Worm (Caenorhabditis elegans): ENCODE measurements around the gene C18E9.9.
A peak's percentile ranks its signal among the peaks of the same experiment; 100 is the strongest.

- TF ChIP-seq egl-27 (tag; optimal IDR thresholded peaks at IDR 0.05) (no peak), Y55F3AM.14 (GFP tag; optimal IDR thresholded peaks at IDR 0.05) (no peak), unc-62 (GFP tag; optimal IDR thresholded peaks at IDR 0.05) (no peak), blmp-1 (tag; optimal IDR thresholded peaks at IDR 0.05; ENCODE audit: insufficient read depth) (no peak), nhr-11 (tag; optimal IDR thresholded peaks at IDR 0.05) (no peak), nhr-21 (tag; optimal IDR thresholded peaks at IDR 0.05) (peak; percentile 32), nhr-10 (tag; optimal IDR thresholded peaks at IDR 0.05) (no peak), lin-13 (GFP tag; optimal IDR thresholded peaks at IDR 0.05) (no peak), snpc-4 (tag; optimal IDR thresholded peaks at IDR 0.05) (no peak), mdl-1 (tag; optimal IDR thresholded peaks at IDR 0.05) (no peak), lin-11 (tag; optimal IDR thresholded peaks at IDR 0.05) (no peak), nhr-77 (tag; optimal IDR thresholded peaks at IDR 0.05) (no peak), lin-39 (tag; optimal IDR thresholded peaks at IDR 0.05) (no peak), elt-1 (tag; optimal IDR thresholded peaks at IDR 0.05) (no peak)
These were observed 38.8 kb upstream of the C18E9.9 start for ce11 chrII:9028096-9028495.

All from whole organism, L2 larva.